Fruit fly (Drosophila melanogaster) whole organism, embryonic: Measurements from ENCODE around the gene ZIPIC.

Source experiments
- Abd-B ChIP-seq: fragments of 200-800 bp; sonication (Bioruptor generic); optimal IDR thresholded peaks from 2 replicates; lab custom pipeline; 2018; ENCODE audit warnings: missing biosample characterization, mild to moderate bottlenecking, missing genetic modification characterization, moderate library complexity
- Ada2b ChIP-seq: fragments of 200-800 bp; sonication (Bioruptor generic); IDR thresholded peaks from 2 replicates; pipeline ENCODE4 v1.3.6; 2022; ENCODE audit warnings: missing biosample characterization, missing genetic modification characterization
- Atf3 ChIP-seq: fragments of 200-800 bp; sonication (Bioruptor generic); optimal IDR thresholded peaks from 3 replicates; lab custom pipeline; 2016; ENCODE audit warnings: missing biosample characterization, missing genetic modification characterization
- CG10959 ChIP-seq: fragments of 200-800 bp; sonication (Bioruptor generic); IDR thresholded peaks from 2 replicates; pipeline ENCODE4 v1.3.6; 2022; ENCODE audit warnings: missing biosample characterization, missing genetic modification characterization
- CG12071 ChIP-seq: fragments of 200-800 bp; sonication (Bioruptor generic); optimal IDR thresholded peaks from 3 replicates; lab custom pipeline; 2018; ENCODE audit warnings: missing biosample characterization, mild to moderate bottlenecking, missing genetic modification characterization
- CG12744 ChIP-seq: fragments of 200-800 bp; sonication (Bioruptor generic); optimal IDR thresholded peaks from 2 replicates; lab custom pipeline; 2016; ENCODE audit warnings: missing biosample characterization, missing genetic modification characterization
- CG14710 ChIP-seq: fragments of 200-800 bp; sonication (Bioruptor generic); optimal IDR thresholded peaks from 3 replicates; lab custom pipeline; 2019; ENCODE audit warnings: missing biosample characterization, mild to moderate bottlenecking, missing genetic modification characterization, moderate library complexity
- CG14965 ChIP-seq: fragments of 200-800 bp; sonication (Bioruptor generic); optimal IDR thresholded peaks from 2 replicates; lab custom pipeline; 2016; ENCODE audit warnings: missing biosample characterization, missing genetic modification characterization, borderline replicate concordance
- CG16815 ChIP-seq: fragments of 200-800 bp; sonication (Bioruptor generic); optimal IDR thresholded peaks from 3 replicates; lab custom pipeline; 2017; ENCODE audit warnings: missing biosample characterization, mild to moderate bottlenecking, missing genetic modification characterization
- CG17186 ChIP-seq: fragments of 200-800 bp; sonication (Bioruptor generic); optimal IDR thresholded peaks from 3 replicates; lab custom pipeline; 2017; ENCODE audit warnings: missing biosample characterization, missing genetic modification reagents, missing genetic modification characterization
- CG2889 ChIP-seq: fragments of 200-800 bp; sonication (Bioruptor generic); IDR thresholded peaks from 3 replicates; pipeline ENCODE4 v1.3.6; 2022; ENCODE audit warnings: missing biosample characterization, missing genetic modification characterization
- CG30431 ChIP-seq: fragments of 200-800 bp; sonication (Bioruptor generic); optimal IDR thresholded peaks from 2 replicates; lab custom pipeline; 2017; ENCODE audit warnings: missing biosample characterization, missing genetic modification characterization
- CG32767 ChIP-seq: fragments of 200-800 bp; sonication (Bioruptor generic); IDR thresholded peaks from 2 replicates; pipeline ENCODE4 v1.3.6; 2022; ENCODE audit warnings: missing biosample characterization, missing genetic modification characterization
- CG6791 ChIP-seq: fragments of 200-800 bp; sonication (Bioruptor generic); IDR thresholded peaks from 3 replicates; pipeline ENCODE4 v1.3.6; 2022; ENCODE audit warnings: missing biosample characterization, missing genetic modification characterization; ENCODE audit not compliant: partially characterized antibody
- CG7839 ChIP-seq: fragments of 200-800 bp; sonication (Bioruptor generic); optimal IDR thresholded peaks from 3 replicates; lab custom pipeline; 2018; ENCODE audit warnings: missing biosample characterization, mild to moderate bottlenecking, missing genetic modification characterization, moderate library complexity
- CG7928 ChIP-seq: fragments of 200-800 bp; sonication (Bioruptor generic); optimal IDR thresholded peaks from 2 replicates; lab custom pipeline; 2017; ENCODE audit warnings: missing biosample characterization, mild to moderate bottlenecking, missing genetic modification characterization
- CG7987 ChIP-seq: fragments of 200-800 bp; sonication (Bioruptor generic); optimal IDR thresholded peaks from 2 replicates; lab custom pipeline; 2018; ENCODE audit warnings: missing biosample characterization, mild to moderate bottlenecking, missing genetic modification characterization, moderate library complexity
- CG8359 ChIP-seq: fragments of 200-800 bp; sonication (Bioruptor generic); optimal IDR thresholded peaks from 2 replicates; lab custom pipeline; 2017; ENCODE audit warnings: missing biosample characterization, mild to moderate bottlenecking, missing genetic modification characterization, borderline replicate concordance
- CTCF ChIP-seq: fragments of 200-800 bp; sonication (Bioruptor generic); optimal IDR thresholded peaks from 2 replicates; lab custom pipeline; 2017; ENCODE audit warnings: missing biosample characterization, mild to moderate bottlenecking, missing genetic modification characterization, moderate library complexity
- CkIIα-i1 ChIP-seq: fragments of 200-800 bp; sonication (Bioruptor generic); IDR thresholded peaks from 2 replicates; pipeline ENCODE4 v1.3.6; 2022; ENCODE audit warnings: missing biosample characterization, missing genetic modification characterization
- Dp ChIP-seq: fragments of 200-800 bp; sonication (Bioruptor generic); optimal IDR thresholded peaks from 2 replicates; lab custom pipeline; 2018; ENCODE audit warnings: missing biosample characterization, mild to moderate bottlenecking, missing genetic modification characterization, moderate library complexity
- Eip74EF ChIP-seq, 2 experiments: fragments of 200-800 bp in 1 of 2; fragments of >200 bp in 1 of 2; sonication (Bioruptor generic) in 1 of 2; optimal IDR thresholded peaks; 2 replicates each; lab custom pipeline; 2017 to 2019; ENCODE audit warnings: missing biosample characterization in 2 of 2, missing genetic modification characterization in 2 of 2, mild to moderate bottlenecking in 1 of 2, moderate library complexity in 1 of 2
- Gsc ChIP-seq: fragments of 200-800 bp; sonication (Bioruptor generic); IDR thresholded peaks from 2 replicates; pipeline ENCODE4 v1.3.6; 2022; ENCODE audit warnings: missing biosample characterization, missing genetic modification characterization
- H15 ChIP-seq: fragments of 200-800 bp; sonication (Bioruptor generic); IDR thresholded peaks from 3 replicates; pipeline ENCODE4 v1.3.6; 2022; ENCODE audit warnings: missing biosample characterization, missing genetic modification characterization
- HLHmδ ChIP-seq: fragments of 200-800 bp; sonication (Bioruptor generic); optimal IDR thresholded peaks from 2 replicates; lab custom pipeline; 2018; ENCODE audit warnings: missing biosample characterization, mild to moderate bottlenecking, missing genetic modification characterization, moderate library complexity
- NK7.1 ChIP-seq: fragments of 200-800 bp; sonication (Bioruptor generic); optimal IDR thresholded peaks from 3 replicates; lab custom pipeline; 2016; ENCODE audit warnings: missing biosample characterization, missing genetic modification characterization
- PHDP ChIP-seq: fragments of 200-800 bp; sonication (Bioruptor generic); optimal IDR thresholded peaks from 3 replicates; lab custom pipeline; 2018; ENCODE audit warnings: missing biosample characterization, mild to moderate bottlenecking, missing genetic modification characterization, moderate library complexity
- Sox102F ChIP-seq: fragments of 200-800 bp; sonication (Bioruptor generic); optimal IDR thresholded peaks from 2 replicates; lab custom pipeline; 2018; ENCODE audit warnings: missing biosample characterization, mild to moderate bottlenecking, missing genetic modification characterization, moderate library complexity
- Sry-δ ChIP-seq: fragments of 200-800 bp; sonication (Bioruptor generic); optimal IDR thresholded peaks from 2 replicates; lab custom pipeline; 2016; ENCODE audit warnings: missing biosample characterization, missing genetic modification characterization
- aop ChIP-seq: fragments of 200-800 bp; sonication (Bioruptor generic); IDR thresholded peaks from 2 replicates; pipeline ENCODE4 v1.3.6; 2022; ENCODE audit warnings: missing biosample characterization, missing genetic modification characterization
- ara ChIP-seq: fragments of 200-800 bp; sonication (Bioruptor generic); IDR thresholded peaks from 2 replicates; pipeline ENCODE4 v1.3.6; 2022; ENCODE audit warnings: missing biosample characterization, missing genetic modification characterization
- bbx ChIP-seq: fragments of 200-800 bp; sonication (Bioruptor generic); IDR thresholded peaks from 2 replicates; pipeline ENCODE4 v1.3.6; 2022; ENCODE audit warnings: missing biosample characterization, missing genetic modification characterization; ENCODE audit not compliant: partially characterized antibody
- bowl ChIP-seq: fragments of 200-800 bp; sonication (Bioruptor generic); IDR thresholded peaks from 2 replicates; pipeline ENCODE4 v1.3.6; 2022; ENCODE audit warnings: missing biosample characterization, missing genetic modification characterization
- chif ChIP-seq, 2 experiments: fragments of 200-800 bp; sonication (Bioruptor generic); optimal IDR thresholded peaks; 3 replicates each; lab custom pipeline; 2016; ENCODE audit warnings: missing biosample characterization in 2 of 2, missing genetic modification characterization in 2 of 2
- dpn ChIP-seq, 2 experiments: fragments of 200-800 bp; sonication (Bioruptor generic); optimal IDR thresholded peaks; 3 replicates each; lab custom pipeline; 2016; ENCODE audit warnings: missing biosample characterization in 2 of 2, missing genetic modification characterization in 2 of 2
- eyg ChIP-seq: fragments of 200-800 bp; sonication (Bioruptor generic); optimal IDR thresholded peaks from 3 replicates; lab custom pipeline; 2016; ENCODE audit warnings: missing biosample characterization, missing genetic modification characterization
- fu2 ChIP-seq: fragments of 200-800 bp; sonication (Bioruptor generic); optimal IDR thresholded peaks from 2 replicates; lab custom pipeline; 2016; ENCODE audit warnings: missing biosample characterization, missing genetic modification characterization
- h ChIP-seq: fragments of >200 bp; optimal IDR thresholded peaks from 2 replicates; lab custom pipeline; 2017
- her ChIP-seq: fragments of 200-800 bp; sonication (Bioruptor generic); optimal IDR thresholded peaks from 2 replicates; lab custom pipeline; 2016; ENCODE audit warnings: missing biosample characterization, missing genetic modification characterization
- nerfin-2 ChIP-seq: fragments of 200-800 bp; sonication (Bioruptor generic); IDR thresholded peaks from 2 replicates; pipeline ENCODE4 v1.3.6; 2022; ENCODE audit warnings: missing biosample characterization, missing genetic modification characterization; ENCODE audit not compliant: partially characterized antibody
- otp ChIP-seq: fragments of 200-800 bp; sonication (Bioruptor generic); IDR thresholded peaks from 3 replicates; pipeline ENCODE4, ENCODE4 v1.3.6; 2022; ENCODE audit warnings: missing biosample characterization, missing genetic modification characterization
- prd ChIP-seq, 3 experiments: fragments of >200 bp in 2 of 3; fragments of 200-800 bp in 1 of 3; sonication (Bioruptor generic) in 1 of 3; optimal IDR thresholded peaks in 2 of 3; IDR thresholded peaks in 1 of 3; 2 replicates in 2 of 3; 3 replicates in 1 of 3; pipeline versions ENCODE4 v1.3.6 to Lab custom; 2017 to 2022; ENCODE audit warnings: missing biosample characterization in 1 of 3, missing genetic modification characterization in 1 of 3
- seq ChIP-seq: fragments of 200-800 bp; sonication (Bioruptor generic); IDR thresholded peaks from 2 replicates; pipeline ENCODE4 v1.3.6; 2022; ENCODE audit warnings: missing biosample characterization, missing genetic modification characterization
- sim ChIP-seq: fragments of 200-800 bp; sonication (Bioruptor generic); IDR thresholded peaks from 2 replicates; pipeline ENCODE4 v1.3.6; 2022; ENCODE audit warnings: missing biosample characterization, missing genetic modification characterization
- ssp ChIP-seq: fragments of 200-800 bp; sonication (Bioruptor generic); IDR thresholded peaks from 2 replicates; pipeline ENCODE4 v1.3.6; 2022; ENCODE audit warnings: missing biosample characterization, missing genetic modification characterization
- stc ChIP-seq: fragments of 200-800 bp; sonication (Bioruptor generic); IDR thresholded peaks from 2 replicates; pipeline ENCODE4 v1.3.6; 2022; ENCODE audit warnings: missing biosample characterization, missing genetic modification characterization
- trh ChIP-seq: fragments of 200-800 bp; sonication (Bioruptor generic); optimal IDR thresholded peaks from 2 replicates; lab custom pipeline; 2016; ENCODE audit warnings: missing biosample characterization, missing genetic modification characterization
- z ChIP-seq: fragments of 200-800 bp; sonication (Bioruptor generic); IDR thresholded peaks from 3 replicates; pipeline ENCODE4 v1.3.6; 2022; ENCODE audit warnings: missing biosample characterization, missing genetic modification characterization
- zen2 ChIP-seq: fragments of 200-800 bp; sonication (Bioruptor generic); IDR thresholded peaks from 3 replicates; pipeline ENCODE4 v1.3.6; 2022; ENCODE audit warnings: missing biosample characterization, missing genetic modification characterization; ENCODE audit not compliant: partially characterized antibody
- zfh2 ChIP-seq: fragments of 200-800 bp; sonication (Bioruptor generic); optimal IDR thresholded peaks from 2 replicates; lab custom pipeline; 2016; ENCODE audit warnings: missing biosample characterization, missing genetic modification characterization

ZIPIC gene

dm6 chr3R:30056592-30057135 lies 20.0 kb upstream of the ZIPIC start, which contains the start of the genes CG7950 and Rpp14a:
Gene CG7950 (plus strand): TSS chr3R:30056859.
Gene Rpp14a (plus strand): TSS chr3R:30056859.
- TF ChIP-seq bbx (GFP tag; lab: Robert Waterston, UW) (no peak), CG32767 (GFP tag; lab: Robert Waterston, UW) (peak; percentile 71), NK7.1 (peak; percentile 49), bowl (GFP tag; lab: Robert Waterston, UW) (0 out of 2 replicates have a peak, but pooled peaks have one; percentile 37), HLHmδ (GFP tag; lab: Kevin White, UChicago) (no peak), CG14965 (no peak), Sry-δ (peak; percentile 57), Abd-B (GFP tag; lab: Kevin White, UChicago) (peak; percentile 39), CG7928 (GFP tag; lab: Kevin White, UChicago) (no peak), eyg (peak; percentile 57), Gsc (GFP tag; lab: Robert Waterston, UW) (no peak; the same call in 1 of the 2 replicates), CG30431 (GFP tag; lab: Kevin White, UChicago) (peak; percentile 21), CG10959 (GFP tag; lab: Robert Waterston, UW) (peak; percentile 41; the same call in 1 of the 2 replicates), fu2 (peak; percentile 73), CG7987 (GFP tag; lab: Kevin White, UChicago) (no peak), z (GFP tag; lab: Robert Waterston, UW) (peak; percentile 21; the same call in 1 of the 3 replicates), zen2 (GFP tag; lab: Robert Waterston, UW) (no peak; the same call in 2 of the 3 replicates), CG7839 (peak; percentile 69), PHDP (tag; lab: Kevin White, UChicago) (peak; percentile 85), seq (GFP tag; lab: Robert Waterston, UW) (peak; percentile 81), her (GFP tag; lab: Kevin White, UChicago) (peak; percentile 64), prd (optimal IDR thresholded peaks at IDR 0.05; lab: Kevin White, UChicago) (no peak), prd (GFP tag; IDR thresholded peaks at IDR 0.05; lab: Robert Waterston, UW) (peak; percentile 85), CG6791 (GFP tag; lab: Robert Waterston, UW) (no peak), dpn (GFP tag; optimal IDR thresholded peaks at IDR 0.05; lab: Kevin White, UChicago) (peak; percentile 78 to 79), ssp (GFP tag; lab: Robert Waterston, UW) (peak; percentile 47), otp (peak; percentile 77), ara (GFP tag; lab: Robert Waterston, UW) (peak; percentile 79), CkIIα-i1 (no peak), CG12071 (GFP tag; lab: Kevin White, UChicago) (peak; percentile 19), trh (GFP tag; lab: Kevin White, UChicago) (peak; percentile 64), h (lab: Kevin White, UChicago) (no peak), CG12744 (peak; percentile 53), nerfin-2 (GFP tag; lab: Robert Waterston, UW) (no peak), sim (GFP tag; lab: Robert Waterston, UW) (no peak), Atf3 (peak; percentile 62), CG8359 (GFP tag; lab: Kevin White, UChicago) (no peak), CG17186 (GFP tag; lab: Kevin White, UChicago) (peak; percentile 60), Dp (GFP tag; lab: Kevin White, UChicago) (peak; percentile 28), zfh2 (peak; percentile 89), Sox102F (GFP tag; lab: Kevin White, UChicago) (peak; percentile 85), chif (GFP tag; optimal IDR thresholded peaks at IDR 0.05; lab: Kevin White, UChicago) (peak; percentile 68 to 86), Ada2b (peak; percentile 64), Eip74EF (GFP tag; optimal IDR thresholded peaks at IDR 0.05; lab: Kevin White, UChicago) (no peak), CTCF (GFP tag; lab: Kevin White, UChicago) (no peak), CG16815 (GFP tag; lab: Kevin White, UChicago) (peak; percentile 44), CG2889 (GFP tag; lab: Robert Waterston, UW) (peak; percentile 77), H15 (peak; percentile 70; the same call in 1 of the 3 replicates), stc (GFP tag; lab: Robert Waterston, UW) (peak; percentile 61; the same call in 1 of the 2 replicates), aop (GFP tag; lab: Robert Waterston, UW) (no peak), CG14710 (tag; lab: Kevin White, UChicago) (peak; percentile 78)
